Worm (Caenorhabditis elegans): ENCODE data around the gene msp-76.

Gene msp-76

DNA sequence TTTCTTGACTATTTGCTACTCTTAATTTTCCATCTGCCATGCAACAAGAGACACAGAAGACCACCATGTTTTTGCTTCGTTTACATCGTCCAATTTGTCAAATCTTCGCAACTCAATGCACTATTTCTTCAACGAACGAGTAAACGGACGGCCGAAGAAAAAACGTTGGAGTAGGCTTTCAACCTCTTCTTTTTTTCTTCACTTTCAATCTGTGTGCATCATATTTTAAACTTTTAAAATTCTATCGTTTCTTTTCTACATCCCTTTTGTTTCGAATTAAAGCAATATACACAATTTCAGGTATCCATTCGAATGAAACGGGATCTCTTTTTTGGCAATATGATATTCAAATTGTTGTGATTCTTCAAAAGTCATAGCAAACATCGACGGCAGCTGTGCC is 31.1 kb upstream of the msp-76 start, which contains the start of gene acc-1:
TSS of gene acc-1 (plus strand) at position 301 of the 400 bp plus-strand sequence.
- TF ChIP-seq ceh-13 (GFP tag; optimal IDR thresholded peaks at IDR 0.05) (no peak), tbx-11 (GFP tag; IDR thresholded peaks at IDR 0.05) (no peak), tbx-37 (GFP tag; conservative IDR thresholded peaks at IDR 0.05) (no peak), B0310.2 (tag; optimal IDR thresholded peaks at IDR 0.05) (no peak), ceh-36 (tag; optimal IDR thresholded peaks at IDR 0.05) (no peak), scrt-1 (GFP tag; IDR thresholded peaks at IDR 0.05) (no peak), F13C5.2 (tag; optimal IDR thresholded peaks at IDR 0.05) (no peak)

DNA sequence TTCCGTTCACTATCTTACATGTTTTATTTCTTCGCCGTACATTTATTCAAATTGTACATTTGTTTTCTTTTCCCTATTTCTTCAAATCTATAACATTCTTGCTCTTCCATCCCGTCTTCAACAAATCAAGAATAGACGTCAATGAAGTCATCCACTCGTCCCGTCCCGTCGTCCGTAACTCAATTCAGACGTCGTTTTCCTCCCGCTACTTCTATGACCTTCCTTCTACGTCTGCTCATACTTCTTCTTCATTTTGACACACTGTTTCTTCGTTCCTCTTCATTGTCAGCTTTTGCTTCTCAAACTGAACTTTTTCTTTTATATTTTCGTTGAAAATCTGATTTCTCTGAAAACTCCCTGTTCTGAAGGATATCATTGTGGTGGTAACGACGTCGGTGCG is 28.8 kb upstream of the msp-76 start:
- TF ChIP-seq ets-7 (tag; optimal IDR thresholded peaks at IDR 0.05), result no peak
- TF ChIP-seq tbx-37 (GFP tag; conservative IDR thresholded peaks at IDR 0.05), result no peak
- no peak for TF ChIP-seq aly-1 (tag; optimal IDR thresholded peaks at IDR 0.05)
- no peak for TF ChIP-seq sea-1 (GFP tag; conservative IDR thresholded peaks at IDR 0.05)
- no peak for TF ChIP-seq pes-1 (GFP tag; IDR thresholded peaks at IDR 0.05)
- TF ChIP-seq tra-4 (tag; optimal IDR thresholded peaks at IDR 0.05), result no peak
- TF ChIP-seq ceh-36 (tag; optimal IDR thresholded peaks at IDR 0.05), result no peak
- no peak for TF ChIP-seq ama-1 (optimal IDR thresholded peaks at IDR 0.05)

DNA sequence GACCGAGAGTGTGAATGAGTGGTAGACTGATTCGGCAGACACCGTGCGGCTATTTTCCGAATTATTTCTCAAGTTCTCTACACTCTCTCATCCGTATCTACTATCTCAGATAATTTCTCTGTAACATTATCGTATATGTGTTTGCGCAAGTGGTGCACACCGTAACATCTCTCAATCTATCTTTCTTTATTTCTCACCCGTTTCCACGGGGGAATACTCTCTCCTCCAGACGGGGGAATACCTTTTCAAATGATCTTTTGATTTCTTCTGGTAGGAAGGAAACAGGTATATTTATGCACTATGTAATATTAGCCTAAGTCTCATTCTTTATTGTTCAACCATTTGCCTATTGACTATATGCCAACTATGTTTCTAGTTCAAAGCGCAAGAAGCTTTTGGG is 21.7 kb upstream of the msp-76 start:
- TF ChIP-seq tra-4 (tag; optimal IDR thresholded peaks at IDR 0.05) (no peak), hmbx-1 (tag; optimal IDR thresholded peaks at IDR 0.05) (no peak), F13C5.2 (tag; optimal IDR thresholded peaks at IDR 0.05) (no peak), ceh-13 (GFP tag; optimal IDR thresholded peaks at IDR 0.05) (no peak), hnd-1 (tag; optimal IDR thresholded peaks at IDR 0.05) (no peak), sea-1 (GFP tag; conservative IDR thresholded peaks at IDR 0.05) (no peak)

DNA sequence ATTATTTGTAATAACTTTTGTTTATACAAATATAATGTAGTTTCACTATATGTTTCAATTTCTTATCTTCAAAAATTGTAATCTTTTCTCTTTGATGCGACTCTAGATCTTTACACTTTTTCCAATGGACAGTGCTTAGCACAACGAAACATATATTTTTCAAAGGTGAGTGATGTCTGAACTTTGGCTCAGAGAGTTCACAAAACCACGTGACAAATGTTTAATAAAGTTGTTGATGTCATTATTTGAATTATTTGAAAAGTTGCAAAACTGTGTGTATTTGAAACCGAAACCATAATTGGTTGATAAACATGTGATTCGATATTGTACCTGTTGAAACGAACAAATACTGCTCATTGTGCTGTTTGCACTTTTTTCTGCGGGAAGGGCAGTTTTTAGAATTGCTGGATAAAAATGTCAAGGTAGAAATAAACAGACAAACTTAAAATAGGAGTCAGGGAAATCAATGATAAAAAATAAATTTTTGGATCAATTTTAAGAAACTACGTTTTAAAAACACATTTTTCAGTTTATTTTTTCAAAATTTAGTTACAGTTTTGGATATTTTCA is 20.6 kb upstream of the msp-76 start:
- no peak for TF ChIP-seq aly-1 (tag; optimal IDR thresholded peaks at IDR 0.05)
- no peak for TF ChIP-seq pes-1 (GFP tag; IDR thresholded peaks at IDR 0.05)
- TF ChIP-seq ets-7 (tag; optimal IDR thresholded peaks at IDR 0.05), result no peak
- no peak for TF ChIP-seq hmg-4 (GFP tag; optimal IDR thresholded peaks at IDR 0.05)
- no peak for TF ChIP-seq F13C5.2 (tag; optimal IDR thresholded peaks at IDR 0.05)
- no peak for TF ChIP-seq sea-1 (GFP tag; conservative IDR thresholded peaks at IDR 0.05)
- no peak for TF ChIP-seq flt-1 (GFP tag; IDR thresholded peaks at IDR 0.05)
- TF ChIP-seq tra-4 (tag; optimal IDR thresholded peaks at IDR 0.05), result no peak
- TF ChIP-seq ceh-13 (GFP tag; optimal IDR thresholded peaks at IDR 0.05), result no peak
- TF ChIP-seq ceh-36 (tag; optimal IDR thresholded peaks at IDR 0.05), result no peak

ce11 chrIV:9669969-9670368 is 18.8 kb upstream of the msp-76 start:
- TF ChIP-seq hmbx-1 (tag; optimal IDR thresholded peaks at IDR 0.05), result no peak
- no peak for TF ChIP-seq tbx-37 (GFP tag; conservative IDR thresholded peaks at IDR 0.05)

- no peak for TF ChIP-seq F13C5.2 (tag; optimal IDR thresholded peaks at IDR 0.05)
- TF ChIP-seq flt-1 (GFP tag; IDR thresholded peaks at IDR 0.05), result no peak
- TF ChIP-seq sea-1 (GFP tag; conservative IDR thresholded peaks at IDR 0.05), result no peak
- TF ChIP-seq tra-4 (tag; optimal IDR thresholded peaks at IDR 0.05), result no peak
- no peak for TF ChIP-seq hnd-1 (tag; optimal IDR thresholded peaks at IDR 0.05)
- no peak for TF ChIP-seq B0310.2 (tag; optimal IDR thresholded peaks at IDR 0.05)
- TF ChIP-seq pes-1 (GFP tag; IDR thresholded peaks at IDR 0.05), result no peak
- TF ChIP-seq scrt-1 (GFP tag; IDR thresholded peaks at IDR 0.05), result no peak
- no peak for TF ChIP-seq hmbx-1 (tag; optimal IDR thresholded peaks at IDR 0.05)
- TF ChIP-seq ceh-13 (GFP tag; optimal IDR thresholded peaks at IDR 0.05), result no peak
- no peak for TF ChIP-seq tbx-37 (GFP tag; conservative IDR thresholded peaks at IDR 0.05)
- TF ChIP-seq ceh-36 (tag; optimal IDR thresholded peaks at IDR 0.05), result no peak
- TF ChIP-seq ets-7 (tag; optimal IDR thresholded peaks at IDR 0.05), result no peak
- TF ChIP-seq hmg-4 (GFP tag; optimal IDR thresholded peaks at IDR 0.05), result no peak
- TF ChIP-seq ama-1 (optimal IDR thresholded peaks at IDR 0.05), result no peak
Observed at ce11 chrIV:9671001-9671652, 17.7 kb upstream of the msp-76 start.

- TF ChIP-seq hmbx-1 (tag; optimal IDR thresholded peaks at IDR 0.05) (no peak), hmg-4 (GFP tag; optimal IDR thresholded peaks at IDR 0.05) (no peak), pes-1 (GFP tag; IDR thresholded peaks at IDR 0.05) (no peak), hnd-1 (tag; optimal IDR thresholded peaks at IDR 0.05) (no peak), ceh-13 (GFP tag; optimal IDR thresholded peaks at IDR 0.05) (no peak)
Observed at ce11 chrIV:9672434-9672833, 16.4 kb upstream of the msp-76 start.

DNA sequence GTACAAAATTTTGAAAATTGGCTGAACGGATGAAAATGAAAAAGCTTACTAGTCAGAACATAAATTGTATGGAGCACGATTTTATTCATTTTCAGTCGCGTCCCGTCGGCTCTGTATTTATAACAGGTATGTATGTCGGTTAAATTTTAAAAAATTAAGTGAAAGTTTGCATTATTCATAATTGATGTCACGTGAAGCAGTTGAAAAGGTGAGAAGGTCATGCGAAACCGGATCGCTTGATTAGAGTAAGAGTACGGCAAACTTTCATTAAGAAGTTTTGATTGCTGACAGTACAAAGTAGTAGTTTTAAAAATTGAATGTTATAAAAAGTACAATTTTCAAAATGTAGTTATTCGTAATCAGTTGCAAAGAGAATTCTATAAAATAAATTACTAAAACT is 15.6 kb upstream of the msp-76 start:
- TF ChIP-seq B0310.2 (tag; optimal IDR thresholded peaks at IDR 0.05), result no peak
- no peak for TF ChIP-seq hmg-4 (GFP tag; optimal IDR thresholded peaks at IDR 0.05)
- no peak for TF ChIP-seq flt-1 (GFP tag; IDR thresholded peaks at IDR 0.05)
- no peak for TF ChIP-seq ceh-13 (GFP tag; optimal IDR thresholded peaks at IDR 0.05)
- TF ChIP-seq sea-1 (GFP tag; conservative IDR thresholded peaks at IDR 0.05), result no peak
- TF ChIP-seq scrt-1 (GFP tag; IDR thresholded peaks at IDR 0.05), result no peak
- no peak for TF ChIP-seq ceh-36 (tag; optimal IDR thresholded peaks at IDR 0.05)
- no peak for TF ChIP-seq hnd-1 (tag; optimal IDR thresholded peaks at IDR 0.05)
- TF ChIP-seq pes-1 (GFP tag; IDR thresholded peaks at IDR 0.05), result no peak
- TF ChIP-seq ama-1 (optimal IDR thresholded peaks at IDR 0.05), result no peak
- no peak for TF ChIP-seq hmbx-1 (tag; optimal IDR thresholded peaks at IDR 0.05)
- TF ChIP-seq tra-4 (tag; optimal IDR thresholded peaks at IDR 0.05), result no peak
- no peak for TF ChIP-seq tbx-11 (GFP tag; IDR thresholded peaks at IDR 0.05)
- TF ChIP-seq ets-7 (tag; optimal IDR thresholded peaks at IDR 0.05), result no peak
- TF ChIP-seq aly-1 (tag; optimal IDR thresholded peaks at IDR 0.05), result no peak

Measured in whole organism, early embryonic.